Worm (Caenorhabditis elegans) whole organism, mixed stage, embryonic: ENCODE results near the gene T25G12.13.

Source experiments
- blmp-1 ChIP-seq: fragments of 150-350 bp; optimal IDR thresholded peaks from 2 replicates; lab custom pipeline; 2014; ENCODE audit warnings: missing biosample characterization, missing genetic modification characterization
- ceh-83 ChIP-seq: fragments of 200-800 bp; sonication (Bioruptor generic); optimal IDR thresholded peaks from 2 replicates; lab custom pipeline; 2018; ENCODE audit warnings: mild to moderate bottlenecking, missing genetic modification characterization, missing compliant biosample characterization
- ces-1 ChIP-seq: fragments of 150-350 bp; optimal IDR thresholded peaks from 2 replicates; lab custom pipeline; 2014; ENCODE audit warnings: missing biosample characterization, missing genetic modification reagents, missing genetic modification characterization
- elt-1 ChIP-seq: sonication (generic microtip); optimal IDR thresholded peaks from 2 replicates; lab custom pipeline; 2017; ENCODE audit warnings: missing genetic modification characterization, mild to moderate bottlenecking, missing compliant biosample characterization, antibody characterized with exemption, moderate library complexity, borderline replicate concordance; ENCODE audit not compliant: insufficient read depth
- elt-3 ChIP-seq: fragments of 150-350 bp; optimal IDR thresholded peaks from 2 replicates; lab custom pipeline; 2014; ENCODE audit warnings: missing biosample characterization, missing genetic modification characterization
- lin-13 ChIP-seq: fragments of 150-350 bp; optimal IDR thresholded peaks from 2 replicates; lab custom pipeline; 2014; ENCODE audit warnings: missing biosample characterization, missing genetic modification characterization
- lsy-2 ChIP-seq: fragments of 150-350 bp; optimal IDR thresholded peaks from 2 replicates; lab custom pipeline; 2014; ENCODE audit warnings: missing biosample characterization, missing genetic modification characterization
- nhr-12 ChIP-seq: fragments of 150-350 bp; optimal IDR thresholded peaks from 2 replicates; lab custom pipeline; 2014; ENCODE audit warnings: missing biosample characterization, missing genetic modification characterization
- nhr-237 ChIP-seq: fragments of 150-350 bp; optimal IDR thresholded peaks from 2 replicates; lab custom pipeline; 2014; ENCODE audit warnings: missing biosample characterization, missing genetic modification characterization
- pha-4 ChIP-seq: fragments of 150-350 bp; optimal IDR thresholded peaks from 2 replicates; lab custom pipeline; 2018; ENCODE audit warnings: missing biosample characterization, missing genetic modification reagents, missing genetic modification characterization
- snpc-4 ChIP-seq: fragments of 150-350 bp; optimal IDR thresholded peaks from 2 replicates; lab custom pipeline; 2014; ENCODE audit warnings: missing biosample characterization, missing genetic modification characterization
- unc-39 ChIP-seq: fragments of 150-350 bp; optimal IDR thresholded peaks from 2 replicates; lab custom pipeline; 2014; ENCODE audit warnings: missing biosample characterization, missing genetic modification characterization
- unc-62 ChIP-seq: fragments of 150-350 bp; optimal IDR thresholded peaks from 2 replicates; lab custom pipeline; 2014; ENCODE audit warnings: missing biosample characterization, missing genetic modification reagents, missing genetic modification characterization
- zip-8 ChIP-seq: fragments of 150-350 bp; optimal IDR thresholded peaks from 2 replicates; lab custom pipeline; 2014; ENCODE audit warnings: missing biosample characterization, missing genetic modification characterization

- TF ChIP-seq snpc-4 (no peak), pha-4 (tag; lab: Kevin White, UChicago) (no peak), unc-62 (no peak), zip-8 (tag; lab: Kevin White, UChicago) (no peak), unc-39 (no peak), blmp-1 (tag; lab: Kevin White, UChicago) (no peak), nhr-12 (tag; lab: Kevin White, UChicago) (no peak), elt-1 (tag; lab: Kevin White, UChicago) (no peak), ceh-83 (GFP tag; lab: Kevin White, UChicago) (no peak), ces-1 (GFP tag; lab: Kevin White, UChicago) (no peak), lsy-2 (tag; lab: Kevin White, UChicago) (no peak), nhr-237 (tag; lab: Kevin White, UChicago) (no peak), elt-3 (tag; lab: Kevin White, UChicago) (no peak), lin-13 (no peak)
These were observed 48.1 kb upstream of the T25G12.13 start, which contains the start of gene B0302.5 for ce11 chrX:17195080-17195479.
